Fruit fly (Drosophila melanogaster) whole organism, embryonic: ENCODE measurements around the gene CG43055.

Source experiments
- Adf1 ChIP-seq: fragments of 200-800 bp; sonication (Bioruptor generic); IDR thresholded peaks from 2 replicates; pipeline ENCODE4 v1.3.6; 2022; ENCODE audit warnings: missing biosample characterization, missing genetic modification characterization
- CG10147 ChIP-seq: fragments of 200-800 bp; sonication (Bioruptor generic); optimal IDR thresholded peaks from 2 replicates; lab custom pipeline; 2019; ENCODE audit warnings: missing biosample characterization, mild to moderate bottlenecking, missing genetic modification characterization, moderate library complexity
- CG10274 ChIP-seq: fragments of 200-800 bp; sonication (Bioruptor generic); optimal IDR thresholded peaks from 3 replicates; lab custom pipeline; 2017; ENCODE audit warnings: missing biosample characterization, mild to moderate bottlenecking, missing genetic modification characterization
- CG10321 ChIP-seq: fragments of 200-800 bp; sonication (Bioruptor generic); IDR thresholded peaks from 2 replicates; pipeline ENCODE4 v1.3.6; 2022; ENCODE audit warnings: missing biosample characterization, missing genetic modification characterization
- CG12155 ChIP-seq: fragments of 200-800 bp; sonication (Bioruptor generic); optimal IDR thresholded peaks from 3 replicates; lab custom pipeline; 2016; ENCODE audit warnings: missing biosample characterization, missing genetic modification characterization
- CG12299 ChIP-seq: fragments of 200-800 bp; sonication (Bioruptor generic); optimal IDR thresholded peaks from 2 replicates; lab custom pipeline; 2018; ENCODE audit warnings: missing biosample characterization, mild to moderate bottlenecking, missing genetic modification characterization
- CG1233 ChIP-seq: fragments of 200-800 bp; sonication (Bioruptor generic); optimal IDR thresholded peaks from 4 replicates; lab custom pipeline; 2018; ENCODE audit warnings: missing biosample characterization, mild to moderate bottlenecking, missing genetic modification characterization
- CG13123 ChIP-seq: fragments of 200-800 bp; sonication (Bioruptor generic); optimal IDR thresholded peaks from 2 replicates; lab custom pipeline; 2016; ENCODE audit warnings: missing biosample characterization, missing genetic modification characterization
- CG13287 ChIP-seq: fragments of 200-800 bp; sonication (Bioruptor generic); IDR thresholded peaks from 2 replicates; pipeline ENCODE4 v1.3.6; 2022; ENCODE audit warnings: missing biosample characterization, missing genetic modification characterization; ENCODE audit not compliant: partially characterized antibody
- CG14710 ChIP-seq: fragments of 200-800 bp; sonication (Bioruptor generic); optimal IDR thresholded peaks from 3 replicates; lab custom pipeline; 2019; ENCODE audit warnings: missing biosample characterization, mild to moderate bottlenecking, missing genetic modification characterization, moderate library complexity
- CG14860 ChIP-seq: fragments of 200-800 bp; sonication (Bioruptor generic); IDR thresholded peaks from 3 replicates; pipeline ENCODE4 v1.3.6; 2022; ENCODE audit warnings: missing biosample characterization, missing genetic modification characterization; ENCODE audit not compliant: partially characterized antibody
- CG17612 ChIP-seq: fragments of 200-800 bp; sonication (Bioruptor generic); IDR thresholded peaks from 2 replicates; pipeline ENCODE4 v1.3.6; 2022; ENCODE audit warnings: missing biosample characterization, missing genetic modification characterization
- CG18599 ChIP-seq: fragments of 200-800 bp; sonication (Bioruptor generic); optimal IDR thresholded peaks from 3 replicates; lab custom pipeline; 2017; ENCODE audit warnings: missing biosample characterization, missing genetic modification characterization, mild to moderate bottlenecking, moderate library complexity, missing genetic modification reagents
- CG18619 ChIP-seq: fragments of 200-800 bp; sonication (Bioruptor generic); optimal IDR thresholded peaks from 3 replicates; lab custom pipeline; 2017; ENCODE audit warnings: missing biosample characterization, mild to moderate bottlenecking, missing genetic modification characterization
- CG33557 ChIP-seq: fragments of 200-800 bp; sonication (Bioruptor generic); optimal IDR thresholded peaks from 2 replicates; lab custom pipeline; 2019; ENCODE audit warnings: missing biosample characterization, mild to moderate bottlenecking, missing genetic modification characterization, moderate library complexity
- CG43689 ChIP-seq: fragments of 200-800 bp; sonication (Bioruptor generic); IDR thresholded peaks from 2 replicates; pipeline ENCODE4 v1.3.6; 2022; ENCODE audit warnings: missing biosample characterization, missing genetic modification characterization
- CG6654 ChIP-seq: fragments of 200-800 bp; sonication (Bioruptor generic); optimal IDR thresholded peaks from 2 replicates; lab custom pipeline; 2017; ENCODE audit warnings: missing biosample characterization, mild to moderate bottlenecking, missing genetic modification characterization
- CG6683 ChIP-seq: fragments of 200-800 bp; sonication (Bioruptor generic); optimal IDR thresholded peaks from 2 replicates; lab custom pipeline; 2017; ENCODE audit warnings: missing biosample characterization, mild to moderate bottlenecking, missing genetic modification characterization, missing genetic modification reagents
- CG7556 ChIP-seq: fragments of 200-800 bp; sonication (Bioruptor generic); optimal IDR thresholded peaks from 2 replicates; lab custom pipeline; 2017; ENCODE audit warnings: missing biosample characterization, mild to moderate bottlenecking, missing genetic modification characterization
- D19A ChIP-seq: fragments of 200-800 bp; optimal IDR thresholded peaks from 3 replicates; lab custom pipeline; 2019; ENCODE audit warnings: missing biosample characterization, mild to moderate bottlenecking, missing genetic modification characterization, moderate library complexity
- Deaf1 ChIP-seq: fragments of 200-800 bp; optimal IDR thresholded peaks from 3 replicates; lab custom pipeline; 2019; ENCODE audit warnings: missing biosample characterization, mild to moderate bottlenecking, missing genetic modification characterization, moderate library complexity
- Dek ChIP-seq: fragments of 200-800 bp; sonication (Bioruptor generic); optimal IDR thresholded peaks from 3 replicates; lab custom pipeline; 2019; ENCODE audit warnings: missing biosample characterization, mild to moderate bottlenecking, missing genetic modification characterization, moderate library complexity
- Hey ChIP-seq: fragments of 200-800 bp; sonication (Bioruptor generic); optimal IDR thresholded peaks from 3 replicates; lab custom pipeline; 2018; ENCODE audit warnings: missing biosample characterization, mild to moderate bottlenecking, missing genetic modification characterization
- Hr3 ChIP-seq: fragments of 200-800 bp; sonication (Bioruptor generic); optimal IDR thresholded peaks from 3 replicates; lab custom pipeline; 2016; ENCODE audit warnings: missing biosample characterization, missing genetic modification characterization
- Lim3 ChIP-seq: fragments of 200-800 bp; sonication (Bioruptor generic); IDR thresholded peaks from 2 replicates; pipeline ENCODE4 v1.3.6; 2022; ENCODE audit warnings: missing biosample characterization, missing genetic modification characterization
- Lpt ChIP-seq: fragments of >200 bp; optimal IDR thresholded peaks from 2 replicates; lab custom pipeline; 2018; ENCODE audit warnings: missing biosample characterization, missing genetic modification characterization
- Mes4 ChIP-seq: fragments of 200-800 bp; sonication (Bioruptor generic); optimal IDR thresholded peaks from 2 replicates; lab custom pipeline; 2016; ENCODE audit warnings: missing biosample characterization, missing genetic modification characterization
- Myb ChIP-seq: fragments of 200-800 bp; sonication (Bioruptor generic); optimal IDR thresholded peaks from 2 replicates; lab custom pipeline; 2016; ENCODE audit warnings: missing biosample characterization, missing genetic modification characterization
- NC2β ChIP-seq: fragments of 200-800 bp; sonication (Bioruptor generic); optimal IDR thresholded peaks from 2 replicates; lab custom pipeline; 2016; ENCODE audit warnings: missing biosample characterization, missing genetic modification characterization
- PHDP ChIP-seq: fragments of 200-800 bp; sonication (Bioruptor generic); optimal IDR thresholded peaks from 3 replicates; lab custom pipeline; 2018; ENCODE audit warnings: missing biosample characterization, mild to moderate bottlenecking, missing genetic modification characterization, moderate library complexity
- Spps ChIP-seq: fragments of 200-800 bp; sonication (Bioruptor generic); optimal IDR thresholded peaks from 2 replicates; lab custom pipeline; 2018; ENCODE audit warnings: missing biosample characterization, mild to moderate bottlenecking, missing genetic modification characterization
- Xrp1 ChIP-seq: fragments of 200-800 bp; sonication (Bioruptor generic); IDR thresholded peaks from 2 replicates; pipeline ENCODE4 v1.3.6; 2022; ENCODE audit warnings: missing biosample characterization, missing genetic modification characterization
- YL-1 ChIP-seq: fragments of 200-800 bp; sonication (Bioruptor generic); optimal IDR thresholded peaks from 3 replicates; lab custom pipeline; 2017; ENCODE audit warnings: missing biosample characterization, mild to moderate bottlenecking, missing genetic modification characterization
- ara ChIP-seq: fragments of 200-800 bp; sonication (Bioruptor generic); IDR thresholded peaks from 2 replicates; pipeline ENCODE4 v1.3.6; 2022; ENCODE audit warnings: missing biosample characterization, missing genetic modification characterization
- az2 ChIP-seq: fragments of 200-800 bp; sonication (Bioruptor generic); optimal IDR thresholded peaks from 3 replicates; lab custom pipeline; 2016; ENCODE audit warnings: missing biosample characterization, missing genetic modification characterization
- chm ChIP-seq: fragments of 200-800 bp; sonication (Bioruptor generic); IDR thresholded peaks from 2 replicates; pipeline ENCODE4 v1.3.6; 2022; ENCODE audit warnings: missing biosample characterization, missing genetic modification characterization
- corto ChIP-seq: fragments of 200-800 bp; sonication (Bioruptor generic); optimal IDR thresholded peaks from 2 replicates; lab custom pipeline; 2016; ENCODE audit warnings: missing biosample characterization, mild to moderate bottlenecking, missing genetic modification characterization, moderate library complexity
- dimm ChIP-seq: fragments of 200-800 bp; sonication (Bioruptor generic); IDR thresholded peaks from 2 replicates; pipeline ENCODE4 v1.3.6; 2022; ENCODE audit warnings: missing biosample characterization, missing genetic modification characterization
- dm ChIP-seq: fragments of 200-800 bp; sonication (Bioruptor generic); optimal IDR thresholded peaks from 3 replicates; lab custom pipeline; 2016; ENCODE audit warnings: missing biosample characterization, missing genetic modification characterization
- eve ChIP-seq, 2 experiments: fragments of >200 bp; optimal IDR thresholded peaks; 2 replicates each; lab custom pipeline; 2017; ENCODE audit warnings: missing biosample characterization in 2 of 2, missing genetic modification characterization in 2 of 2
- gcm2 ChIP-seq: fragments of 200-800 bp; sonication (Bioruptor generic); optimal IDR thresholded peaks from 2 replicates; lab custom pipeline; 2016; ENCODE audit warnings: missing biosample characterization, missing genetic modification characterization
- gsb-n ChIP-seq: fragments of 200-800 bp; sonication (Bioruptor generic); optimal IDR thresholded peaks from 3 replicates; lab custom pipeline; 2018; ENCODE audit warnings: missing biosample characterization, mild to moderate bottlenecking, missing genetic modification characterization
- jing ChIP-seq: fragments of 200-800 bp; sonication (Bioruptor generic); optimal IDR thresholded peaks from 2 replicates; lab custom pipeline; 2018; ENCODE audit warnings: missing biosample characterization, mild to moderate bottlenecking, missing genetic modification characterization
- ken ChIP-seq: fragments of 200-800 bp; sonication (Bioruptor generic); IDR thresholded peaks from 3 replicates; pipeline ENCODE4 v1.3.6; 2022; ENCODE audit warnings: missing biosample characterization, missing genetic modification characterization
- knrl ChIP-seq: fragments of 200-800 bp; sonication (Bioruptor generic); IDR thresholded peaks from 3 replicates; pipeline ENCODE4 v1.3.6; 2022; ENCODE audit warnings: missing biosample characterization, missing genetic modification characterization; ENCODE audit not compliant: partially characterized antibody
- lbe ChIP-seq: fragments of 200-800 bp; sonication (Bioruptor generic); optimal IDR thresholded peaks from 2 replicates; lab custom pipeline; 2016; ENCODE audit warnings: missing biosample characterization, mild to moderate bottlenecking, missing genetic modification characterization
- peb ChIP-seq: fragments of 200-800 bp; sonication (Bioruptor generic); IDR thresholded peaks from 2 replicates; pipeline ENCODE4 v1.3.6; 2022; ENCODE audit warnings: missing biosample characterization, missing genetic modification characterization
- sob ChIP-seq: fragments of 200-800 bp; sonication (Bioruptor generic); IDR thresholded peaks from 2 replicates; pipeline ENCODE4 v1.3.6; 2022; ENCODE audit warnings: missing biosample characterization, missing genetic modification characterization
- twi ChIP-seq: fragments of 200-800 bp; optimal IDR thresholded peaks from 2 replicates; lab custom pipeline; 2019; ENCODE audit warnings: missing biosample characterization, mild to moderate bottlenecking, missing genetic modification characterization, moderate library complexity
- usp ChIP-seq: fragments of >200 bp; optimal IDR thresholded peaks from 2 replicates; lab custom pipeline; 2017; ENCODE audit warnings: missing biosample characterization, missing genetic modification characterization
- vvl ChIP-seq: fragments of 200-800 bp; sonication (Bioruptor generic); IDR thresholded peaks from 2 replicates; pipeline ENCODE4 v1.3.6; 2022; ENCODE audit warnings: missing biosample characterization, missing genetic modification characterization
- zen2 ChIP-seq: fragments of 200-800 bp; sonication (Bioruptor generic); IDR thresholded peaks from 3 replicates; pipeline ENCODE4 v1.3.6; 2022; ENCODE audit warnings: missing biosample characterization, missing genetic modification characterization; ENCODE audit not compliant: partially characterized antibody

CG43055 gene

DNA sequence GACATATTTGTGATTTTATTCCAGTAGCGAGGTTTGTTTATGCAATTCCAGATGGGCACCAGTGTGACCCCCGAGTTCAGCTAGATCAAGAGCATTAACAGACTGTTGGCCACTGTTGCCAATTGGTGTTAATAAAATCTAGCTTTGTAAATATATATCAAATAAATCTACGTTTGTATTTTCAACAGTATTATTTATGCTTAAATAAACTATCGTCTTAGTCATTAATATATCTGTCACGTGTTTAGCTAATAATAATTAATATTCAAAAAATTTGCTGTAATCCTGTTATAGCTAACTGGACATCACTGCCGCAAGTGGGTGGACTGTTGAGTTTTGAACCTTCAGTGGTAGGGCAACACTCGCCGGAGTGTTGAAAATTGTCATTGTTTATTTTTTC lies 48.6 kb downstream of the CG43055 start, which contains the start of the genes mRpL27 and CG15435 (continued):
- TF ChIP-seq CG6654 (GFP tag; lab: Kevin White, UChicago): no peak
- no peak for TF ChIP-seq Hey (tag; lab: Kevin White, UChicago)
- TF ChIP-seq CG6683 (GFP tag; lab: Kevin White, UChicago): peak; percentile 27
- TF ChIP-seq NC2β (GFP tag; lab: Kevin White, UChicago): no peak
- TF ChIP-seq PHDP (tag; lab: Kevin White, UChicago): peak; percentile 45
- TF ChIP-seq CG14860 (GFP tag; lab: Robert Waterston, UW): peak; percentile 25; the same call in 1 of the 3 replicates
- TF ChIP-seq dm (GFP tag; lab: Kevin White, UChicago): peak; percentile 3
- TF ChIP-seq Dek (tag; lab: Kevin White, UChicago): peak; percentile 45
- TF ChIP-seq gcm2 (GFP tag; lab: Kevin White, UChicago): no peak
- no peak for TF ChIP-seq Lim3
- TF ChIP-seq CG1233 (GFP tag; lab: Kevin White, UChicago): peak; percentile 25
- TF ChIP-seq dimm: no peak
- peak; percentile 65 for TF ChIP-seq twi (tag; lab: Kevin White, UChicago)
- TF ChIP-seq jing (GFP tag; lab: Kevin White, UChicago): no peak
- TF ChIP-seq usp (GFP tag; lab: Kevin White, UChicago): no peak
- peak; percentile 100 for TF ChIP-seq CG14710 (tag; lab: Kevin White, UChicago)
- peak; percentile 50 for TF ChIP-seq Myb (GFP tag; lab: Kevin White, UChicago)
- no peak for TF ChIP-seq CG17612 (GFP tag; lab: Robert Waterston, UW)
- TF ChIP-seq CG33557 (GFP tag; lab: Kevin White, UChicago): peak; percentile 40
- no peak for TF ChIP-seq Mes4 (GFP tag; lab: Kevin White, UChicago)
- TF ChIP-seq CG18599 (GFP tag; lab: Kevin White, UChicago): no peak
- TF ChIP-seq peb (GFP tag; lab: Robert Waterston, UW): no peak
- TF ChIP-seq CG43689 (GFP tag; lab: Robert Waterston, UW): no peak
- TF ChIP-seq CG10274: no peak
- no peak for TF ChIP-seq ken (GFP tag; lab: Robert Waterston, UW)
- TF ChIP-seq lbe: no peak
- TF ChIP-seq eve (GFP tag; optimal IDR thresholded peaks at IDR 0.05; lab: Kevin White, UChicago): no peak
- TF ChIP-seq corto (GFP tag; lab: Kevin White, UChicago): no peak
- peak; percentile 42 for TF ChIP-seq Hr3 (GFP tag; lab: Kevin White, UChicago)
- peak; percentile 25 for TF ChIP-seq az2
- no peak for TF ChIP-seq CG10321 (GFP tag; lab: Robert Waterston, UW)
- TF ChIP-seq CG12299: peak; percentile 58
- no peak for TF ChIP-seq knrl (GFP tag; lab: Robert Waterston, UW)
- TF ChIP-seq CG10147 (GFP tag; lab: Kevin White, UChicago): peak; percentile 54
- no peak for TF ChIP-seq D19A (tag; lab: Kevin White, UChicago)
- no peak for TF ChIP-seq CG13123 (GFP tag; lab: Kevin White, UChicago)
- peak; percentile 23; the same call in 1 of the 2 replicates for TF ChIP-seq CG13287
- TF ChIP-seq Spps: no peak
- TF ChIP-seq vvl (GFP tag; lab: Robert Waterston, UW): peak; percentile 62
- peak; percentile 20 for TF ChIP-seq CG12155
- peak; percentile 75 for TF ChIP-seq YL-1 (GFP tag; lab: Kevin White, UChicago)
- TF ChIP-seq chm (GFP tag; lab: Robert Waterston, UW): no peak
- TF ChIP-seq Xrp1 (GFP tag; lab: Robert Waterston, UW): peak; percentile 44; the same call in 1 of the 2 replicates
- TF ChIP-seq Lpt (GFP tag; lab: Kevin White, UChicago): no peak
- TF ChIP-seq Adf1 (GFP tag; lab: Robert Waterston, UW): no peak
- no peak for TF ChIP-seq CG18619 (GFP tag; lab: Kevin White, UChicago)
- TF ChIP-seq Deaf1 (tag; lab: Kevin White, UChicago): no peak
- TF ChIP-seq zen2 (GFP tag; lab: Robert Waterston, UW): no peak
- no peak for TF ChIP-seq sob
- TF ChIP-seq CG7556 (GFP tag; lab: Kevin White, UChicago): peak; percentile 7
- TF ChIP-seq gsb-n (tag; lab: Kevin White, UChicago): peak; percentile 29
- no peak for TF ChIP-seq ara
